Fruit fly (Drosophila melanogaster): ENCODE results near the gene CG2182.

Gene CG2182

DNA sequence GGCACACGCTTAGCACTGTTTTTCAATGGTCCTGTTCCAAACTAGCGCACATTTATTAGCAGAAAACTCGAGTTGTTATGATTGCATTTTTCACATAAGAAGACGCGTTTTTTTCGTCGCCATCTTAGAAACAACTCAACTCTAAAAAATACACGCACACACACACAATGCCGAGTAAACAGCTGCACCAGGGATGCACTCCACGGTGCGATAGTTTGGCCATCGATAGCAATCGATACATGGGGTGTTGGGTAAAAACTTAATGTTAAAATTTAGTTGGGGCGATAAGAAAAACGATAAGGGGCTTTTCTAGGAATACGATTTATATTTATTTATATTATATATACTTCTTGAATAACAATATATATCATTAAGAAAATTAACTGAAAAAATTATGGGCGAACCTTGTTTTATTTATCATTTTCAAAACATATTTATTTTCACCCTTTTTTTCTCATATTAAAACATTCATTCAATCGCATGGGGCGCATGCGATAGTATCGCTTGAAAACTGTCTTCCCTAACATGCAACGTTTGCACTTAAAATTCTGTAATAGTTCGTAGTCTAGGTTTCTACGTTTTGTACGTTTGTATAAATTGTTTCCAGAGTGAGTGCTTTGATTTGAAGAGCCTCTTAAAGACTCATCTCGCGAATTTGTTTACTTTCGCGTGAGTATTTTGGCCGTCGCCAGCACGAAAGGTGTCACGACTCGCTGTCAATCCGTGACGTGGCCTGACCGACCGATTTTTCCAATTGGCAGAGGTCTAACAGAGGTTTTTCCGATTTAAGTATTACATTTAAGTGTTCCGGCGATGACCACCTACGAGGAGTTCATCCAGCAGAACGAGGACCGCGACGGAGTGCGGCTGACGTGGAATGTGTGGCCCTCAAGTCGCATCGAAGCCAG, 10.9 kb downstream of the CG2182 start, which contains the start of the genes MTA1-like and Sec23 (continued):
- no peak for TF ChIP-seq Sox14 (GFP tag; optimal IDR thresholded peaks at IDR 0.05)
- no peak for TF ChIP-seq fd85E (GFP tag; optimal IDR thresholded peaks at IDR 0.05)
- peak; percentile 65 for TF ChIP-seq CG31627 (GFP tag; optimal IDR thresholded peaks at IDR 0.05)
- TF ChIP-seq topi (GFP tag; optimal IDR thresholded peaks at IDR 0.05) = peak; percentile 40
- TF ChIP-seq svp (GFP tag) = peak; percentile 88
- peak; percentile 4 for TF ChIP-seq Lpt (GFP tag; optimal IDR thresholded peaks at IDR 0.05)
- TF ChIP-seq CG8119 (GFP tag; IDR thresholded peaks at IDR 0.05) = no peak
- peak; percentile 34 for TF ChIP-seq CG8319 (GFP tag; optimal IDR thresholded peaks at IDR 0.05)
- peak; percentile 43 for TF ChIP-seq Sox15 (GFP tag; optimal IDR thresholded peaks at IDR 0.05)
- TF ChIP-seq spab (GFP tag; optimal IDR thresholded peaks at IDR 0.05) = no peak
- TF ChIP-seq Eip78C (GFP tag) = peak; percentile 57
- TF ChIP-seq CG6163 (GFP tag; IDR thresholded peaks at IDR 0.05) = peak; percentile 31; the same call in 1 of the 3 replicates
- TF ChIP-seq CG3919 (GFP tag; optimal IDR thresholded peaks at IDR 0.05) = peak; percentile 49
- TF ChIP-seq CG3032 (tag; optimal IDR thresholded peaks at IDR 0.05) = peak; percentile 54
- no peak for TF ChIP-seq CG15336 (GFP tag; IDR thresholded peaks at IDR 0.05)
- peak; percentile 49 for TF ChIP-seq CG11902 (GFP tag; optimal IDR thresholded peaks at IDR 0.05)
- TF ChIP-seq ss (GFP tag; optimal IDR thresholded peaks at IDR 0.05) = peak; percentile 21 to 28
- TF ChIP-seq fd59A (GFP tag; optimal IDR thresholded peaks at IDR 0.05) = peak; percentile 18
- TF ChIP-seq CG6808 (GFP tag; optimal IDR thresholded peaks at IDR 0.05) = no peak
- TF ChIP-seq CG32006 (GFP tag; optimal IDR thresholded peaks at IDR 0.05) = peak; percentile 66
- TF ChIP-seq achi (GFP tag; optimal IDR thresholded peaks at IDR 0.05) = peak; percentile 63
- peak; percentile 29 for TF ChIP-seq CG11762 (GFP tag; optimal IDR thresholded peaks at IDR 0.05; ENCODE audit: insufficient read depth)
- peak; percentile 62 for TF ChIP-seq Ets21C (GFP tag; optimal IDR thresholded peaks at IDR 0.05)
- peak; percentile 28 for TF ChIP-seq vri (GFP tag; optimal IDR thresholded peaks at IDR 0.05)
- TF ChIP-seq dsx (GFP tag; optimal IDR thresholded peaks at IDR 0.05; ENCODE audit: poor library complexity, severe bottlenecking) = peak; percentile 48
- peak; percentile 45 for TF ChIP-seq Smox (GFP tag; optimal IDR thresholded peaks at IDR 0.05)
- peak; percentile 68 for TF ChIP-seq Hr39 (GFP tag; optimal IDR thresholded peaks at IDR 0.05)
- TF ChIP-seq Hr38 (GFP tag; optimal IDR thresholded peaks at IDR 0.05) = no peak
- peak; percentile 21 for TF ChIP-seq CG10669 (GFP tag; optimal IDR thresholded peaks at IDR 0.05)
- peak; percentile 73 for TF ChIP-seq esn (GFP tag; optimal IDR thresholded peaks at IDR 0.05)
- TF ChIP-seq Gug (GFP tag; IDR thresholded peaks at IDR 0.05) = peak; percentile 11; the same call in 1 of the 2 replicates
- peak; percentile 35 to 59 for TF ChIP-seq salr (GFP tag; optimal IDR thresholded peaks at IDR 0.05)
- TF ChIP-seq Eip75B (GFP tag; optimal IDR thresholded peaks at IDR 0.05) = no peak
- peak; percentile 58 for TF ChIP-seq CG6792 (GFP tag; optimal IDR thresholded peaks at IDR 0.05)
- 0 out of 3 replicates have a peak, but pooled peaks have one; percentile 38 for TF ChIP-seq eg (GFP tag; IDR thresholded peaks at IDR 0.05)
- peak; percentile 44 for TF ChIP-seq Met (GFP tag; optimal IDR thresholded peaks at IDR 0.05)
- no peak for TF ChIP-seq CG6276 (GFP tag; optimal IDR thresholded peaks at IDR 0.05)
- TF ChIP-seq CG10631 (GFP tag; optimal IDR thresholded peaks at IDR 0.05) = peak; percentile 77
- peak; percentile 44 for TF ChIP-seq Ets96B (tag; optimal IDR thresholded peaks at IDR 0.05)
- TF ChIP-seq Eip93F (GFP tag; optimal IDR thresholded peaks at IDR 0.05) = no peak
- TF ChIP-seq CG7368 (GFP tag; optimal IDR thresholded peaks at IDR 0.05) = no peak

All from whole organism, prepupa.